Fruit fly (Drosophila melanogaster) whole organism, prepupa: ENCODE data around the gene Nmdar1.

Source experiments
- CG10631 ChIP-seq: fragments of 200-800 bp; sonication (Bioruptor generic); optimal IDR thresholded peaks from 2 replicates; lab custom pipeline; 2016; ENCODE audit warnings: missing biosample characterization, missing genetic modification characterization
- CG11902 ChIP-seq: fragments of 200-800 bp; sonication (Bioruptor generic); optimal IDR thresholded peaks from 3 replicates; lab custom pipeline; 2016; ENCODE audit warnings: missing biosample characterization, missing genetic modification characterization
- CG15336 ChIP-seq: fragments of 200-800 bp; sonication (Bioruptor generic); IDR thresholded peaks from 2 replicates; pipeline ENCODE4 v1.3.6; 2022; ENCODE audit warnings: missing biosample characterization, missing genetic modification characterization
- CG16779 ChIP-seq: fragments of 200-800 bp; sonication (Bioruptor generic); optimal IDR thresholded peaks from 3 replicates; lab custom pipeline; 2017; ENCODE audit warnings: missing biosample characterization, mild to moderate bottlenecking, missing genetic modification characterization
- CG4318 ChIP-seq: fragments of 200-800 bp; sonication (Bioruptor generic); optimal IDR thresholded peaks from 3 replicates; lab custom pipeline; 2017; ENCODE audit warnings: missing biosample characterization, mild to moderate bottlenecking, missing genetic modification characterization
- CG6854 ChIP-seq: fragments of 200-800 bp; sonication (Bioruptor generic); optimal IDR thresholded peaks from 2 replicates; lab custom pipeline; 2017; ENCODE audit warnings: missing biosample characterization, mild to moderate bottlenecking, missing genetic modification characterization
- Gug ChIP-seq: fragments of 200-800 bp; sonication (Bioruptor generic); IDR thresholded peaks from 2 replicates; pipeline ENCODE4 v1.3.6; 2022; ENCODE audit warnings: missing biosample characterization, missing genetic modification characterization
- Sox102F ChIP-seq: fragments of 200-800 bp; sonication (Bioruptor generic); optimal IDR thresholded peaks from 2 replicates; lab custom pipeline; 2016; ENCODE audit warnings: missing biosample characterization, mild to moderate bottlenecking, missing genetic modification characterization
- Sox15 ChIP-seq: fragments of 200-800 bp; sonication (Bioruptor generic); optimal IDR thresholded peaks from 3 replicates; lab custom pipeline; 2016; ENCODE audit warnings: missing biosample characterization, missing genetic modification characterization
- achi ChIP-seq: fragments of 200-800 bp; sonication (Bioruptor generic); optimal IDR thresholded peaks from 3 replicates; lab custom pipeline; 2016; ENCODE audit warnings: missing biosample characterization, missing genetic modification characterization
- fd85E ChIP-seq: fragments of 200-800 bp; sonication (Bioruptor generic); optimal IDR thresholded peaks from 3 replicates; lab custom pipeline; 2016; ENCODE audit warnings: missing biosample characterization, missing genetic modification characterization
- spab ChIP-seq: fragments of 200-800 bp; sonication (Bioruptor generic); optimal IDR thresholded peaks from 2 replicates; lab custom pipeline; 2017; ENCODE audit warnings: missing biosample characterization, mild to moderate bottlenecking, missing genetic modification characterization, missing genetic modification reagents

DNA sequence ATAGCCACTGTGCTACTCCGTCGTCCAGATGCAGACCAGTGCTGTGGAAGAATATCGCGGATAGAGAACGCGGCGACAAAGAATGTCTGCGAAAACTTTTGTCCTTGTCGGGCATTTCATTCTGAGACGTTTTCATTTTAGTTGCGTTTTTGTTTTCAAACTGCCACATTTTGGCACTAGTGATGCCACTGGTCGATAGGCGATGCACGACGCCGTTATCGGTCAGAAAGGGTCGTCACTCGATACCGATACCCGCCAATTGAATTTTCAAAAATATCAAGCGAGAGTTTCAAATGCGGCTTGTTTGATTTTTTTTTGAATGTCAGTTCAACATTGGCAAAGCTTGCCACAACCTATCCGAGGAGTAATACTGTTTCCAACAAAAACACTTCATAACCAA is 27.3 kb upstream of the Nmdar1 start:
- TF ChIP-seq CG16779 (tag; lab: Kevin White, UChicago), result no peak
- no peak for TF ChIP-seq Sox15 (GFP tag; lab: Kevin White, UChicago)
- no peak for TF ChIP-seq CG10631 (GFP tag; lab: Kevin White, UChicago)
- TF ChIP-seq CG11902 (GFP tag; lab: Kevin White, UChicago), result no peak
- TF ChIP-seq Sox102F, result no peak
- TF ChIP-seq CG4318 (GFP tag; lab: Kevin White, UChicago), result no peak
- TF ChIP-seq CG6854 (GFP tag; lab: Kevin White, UChicago), result no peak
- TF ChIP-seq CG15336 (GFP tag; lab: Robert Waterston, UW), result no peak
- TF ChIP-seq achi, result no peak
- no peak for TF ChIP-seq Gug (GFP tag; lab: Robert Waterston, UW)
- TF ChIP-seq fd85E (GFP tag; lab: Kevin White, UChicago), result no peak
- no peak for TF ChIP-seq spab (GFP tag; lab: Kevin White, UChicago)
